Worm (Caenorhabditis elegans): ENCODE measurements around the gene alh-13.

ce11 chrX:12793075-12793474, 10.9 kb downstream of the alh-13 start:
- TF ChIP-seq lin-39 (tag; optimal IDR thresholded peaks at IDR 0.05), result no peak
- TF ChIP-seq irx-1 (tag; optimal IDR thresholded peaks at IDR 0.05), result no peak
- TF ChIP-seq nhr-20 (tag; optimal IDR thresholded peaks at IDR 0.05), result no peak
- no peak for TF ChIP-seq rnt-1 (tag; optimal IDR thresholded peaks at IDR 0.05)
- no peak for TF ChIP-seq zag-1 (tag; optimal IDR thresholded peaks at IDR 0.05)
- TF ChIP-seq unc-62 (GFP tag; optimal IDR thresholded peaks at IDR 0.05), result no peak
